Fruit fly (Drosophila melanogaster) whole organism, pupa: ENCODE data around the gene Rap1.

Experiments
- Snoo ChIP-seq: fragments of 200-800 bp; sonication (Bioruptor generic); optimal IDR thresholded peaks from 3 replicates; lab custom pipeline; 2017; ENCODE audit warnings: missing biosample characterization, mild to moderate bottlenecking, missing genetic modification characterization, inconsistent platforms
- fd96Ca ChIP-seq: fragments of 200-800 bp; sonication (Bioruptor generic); IDR thresholded peaks from 3 replicates; pipeline ENCODE4 v1.3.6; 2022; ENCODE audit warnings: missing biosample characterization, missing genetic modification characterization

DNA sequence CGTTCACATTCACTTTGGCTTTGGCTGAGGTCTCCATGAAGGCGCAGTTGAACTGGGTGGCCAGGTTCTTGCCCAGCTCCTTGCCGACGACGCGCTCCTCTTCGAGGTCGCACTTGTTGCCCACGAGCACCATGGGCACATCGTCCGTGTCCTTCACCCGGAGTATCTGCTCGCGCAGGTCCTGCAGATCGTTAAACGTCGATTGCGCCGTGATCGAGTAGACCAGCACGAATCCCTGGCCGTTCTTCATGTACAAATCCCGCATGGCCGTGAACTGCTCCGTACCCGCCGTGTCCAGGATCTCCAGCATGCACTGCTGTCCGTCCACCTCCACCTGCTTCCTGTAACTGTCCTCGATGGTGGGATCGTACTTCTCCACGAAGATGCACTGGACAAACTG is 1.3 kb downstream of the Rap1 start:
- TF ChIP-seq Snoo (tag; lab: Kevin White, UChicago) (no peak), fd96Ca (GFP tag; lab: Robert Waterston, UW) (no peak)
